Fruit fly (Drosophila melanogaster) whole organism, embryonic: ENCODE measurements around the gene ATPsynD.
A peak's percentile ranks its signal among the peaks of the same experiment; 100 is the strongest.

Experiments used
- ATbp ChIP-seq: fragments of 200-800 bp; sonication (Bioruptor generic); optimal IDR thresholded peaks from 2 replicates; lab custom pipeline; 2017; ENCODE audit warnings: missing biosample characterization, mild to moderate bottlenecking, missing genetic modification characterization, missing genetic modification reagents
- Aef1 ChIP-seq: fragments of 200-800 bp; sonication (Bioruptor generic); IDR thresholded peaks from 3 replicates; pipeline ENCODE4 v1.3.6; 2022; ENCODE audit warnings: missing biosample characterization, missing genetic modification characterization
- Asciz ChIP-seq: fragments of 200-800 bp; sonication (Bioruptor generic); optimal IDR thresholded peaks from 2 replicates; lab custom pipeline; 2017; ENCODE audit warnings: missing biosample characterization, mild to moderate bottlenecking, missing genetic modification characterization, missing genetic modification reagents
- CG10274 ChIP-seq: fragments of 200-800 bp; sonication (Bioruptor generic); optimal IDR thresholded peaks from 3 replicates; lab custom pipeline; 2017; ENCODE audit warnings: missing biosample characterization, mild to moderate bottlenecking, missing genetic modification characterization
- CG11696 ChIP-seq: fragments of 200-800 bp; sonication (Bioruptor generic); IDR thresholded peaks from 2 replicates; pipeline ENCODE4 v1.3.6; 2022; ENCODE audit warnings: missing biosample characterization, missing genetic modification characterization
- CG12236 ChIP-seq: fragments of 200-800 bp; sonication (Bioruptor generic); optimal IDR thresholded peaks from 2 replicates; lab custom pipeline; 2016; ENCODE audit warnings: missing biosample characterization, missing genetic modification characterization
- CG16815 ChIP-seq: fragments of 200-800 bp; sonication (Bioruptor generic); optimal IDR thresholded peaks from 3 replicates; lab custom pipeline; 2017; ENCODE audit warnings: missing biosample characterization, mild to moderate bottlenecking, missing genetic modification characterization
- CG17802 ChIP-seq: fragments of 200-800 bp; sonication (Bioruptor generic); optimal IDR thresholded peaks from 2 replicates; lab custom pipeline; 2018; ENCODE audit warnings: missing biosample characterization, mild to moderate bottlenecking, missing genetic modification characterization, moderate library complexity
- CG1832 ChIP-seq: fragments of 200-800 bp; sonication (Bioruptor generic); optimal IDR thresholded peaks from 2 replicates; lab custom pipeline; 2017; ENCODE audit warnings: missing biosample characterization, mild to moderate bottlenecking, missing genetic modification characterization, inconsistent platforms
- CG18476 ChIP-seq: fragments of 200-800 bp; sonication (Bioruptor generic); optimal IDR thresholded peaks from 2 replicates; lab custom pipeline; 2016; ENCODE audit warnings: missing biosample characterization, mild to moderate bottlenecking, missing genetic modification characterization
- CG2116 ChIP-seq: fragments of 200-800 bp; sonication (Bioruptor generic); optimal IDR thresholded peaks from 3 replicates; lab custom pipeline; 2018; ENCODE audit warnings: missing biosample characterization, mild to moderate bottlenecking, missing genetic modification characterization
- CG2120 ChIP-seq: fragments of 200-800 bp; sonication (Bioruptor generic); optimal IDR thresholded peaks from 3 replicates; lab custom pipeline; 2016; ENCODE audit warnings: missing biosample characterization, missing genetic modification characterization
- CG2199 ChIP-seq: fragments of 200-800 bp; sonication (Bioruptor generic); IDR thresholded peaks from 3 replicates; pipeline ENCODE4 v1.3.6; 2022; ENCODE audit warnings: missing biosample characterization, missing genetic modification characterization
- CG2202 ChIP-seq: fragments of 200-800 bp; sonication (Bioruptor generic); optimal IDR thresholded peaks from 2 replicates; lab custom pipeline; 2018; ENCODE audit warnings: missing biosample characterization, mild to moderate bottlenecking, missing genetic modification characterization
- CG31365 ChIP-seq: fragments of 200-800 bp; sonication (Bioruptor generic); optimal IDR thresholded peaks from 2 replicates; lab custom pipeline; 2018; ENCODE audit warnings: missing biosample characterization, mild to moderate bottlenecking, missing genetic modification characterization
- CG3995 ChIP-seq: fragments of 200-800 bp; sonication (Bioruptor generic); optimal IDR thresholded peaks from 3 replicates; lab custom pipeline; 2016; ENCODE audit warnings: missing biosample characterization, missing genetic modification characterization
- CG6175 ChIP-seq: fragments of 200-800 bp; sonication (Bioruptor generic); IDR thresholded peaks from 3 replicates; pipeline ENCODE4 v1.3.6; 2022; ENCODE audit warnings: missing biosample characterization, missing genetic modification characterization
- CG7372 ChIP-seq: fragments of 200-800 bp; sonication (Bioruptor generic); IDR thresholded peaks from 2 replicates; pipeline ENCODE4 v1.3.6; 2022; ENCODE audit warnings: missing biosample characterization, missing genetic modification characterization
- CG8281 ChIP-seq: fragments of 200-800 bp; sonication (Bioruptor generic); optimal IDR thresholded peaks from 2 replicates; lab custom pipeline; 2018; ENCODE audit warnings: missing biosample characterization, mild to moderate bottlenecking, missing genetic modification characterization, moderate library complexity
- CG9437 ChIP-seq: fragments of 200-800 bp; sonication (Bioruptor generic); optimal IDR thresholded peaks from 2 replicates; lab custom pipeline; 2018; ENCODE audit warnings: missing biosample characterization, mild to moderate bottlenecking, missing genetic modification characterization
- CG9727 ChIP-seq: fragments of 200-800 bp; sonication (Bioruptor generic); optimal IDR thresholded peaks from 3 replicates; lab custom pipeline; 2017; ENCODE audit warnings: missing biosample characterization, mild to moderate bottlenecking, missing genetic modification characterization
- CoRest ChIP-seq: fragments of 200-800 bp; sonication (Bioruptor generic); optimal IDR thresholded peaks from 3 replicates; lab custom pipeline; 2018; ENCODE audit warnings: missing biosample characterization, mild to moderate bottlenecking, missing genetic modification characterization, moderate library complexity
- D19B ChIP-seq: fragments of 200-800 bp; sonication (Bioruptor generic); optimal IDR thresholded peaks from 2 replicates; lab custom pipeline; 2017; ENCODE audit warnings: missing biosample characterization, mild to moderate bottlenecking, missing genetic modification characterization
- Deaf1 ChIP-seq: fragments of 200-800 bp; optimal IDR thresholded peaks from 3 replicates; lab custom pipeline; 2019; ENCODE audit warnings: missing biosample characterization, mild to moderate bottlenecking, missing genetic modification characterization, moderate library complexity
- E2f2 ChIP-seq: fragments of 200-800 bp; sonication (Bioruptor generic); IDR thresholded peaks from 2 replicates; pipeline ENCODE4 v1.3.6; 2022; ENCODE audit warnings: missing biosample characterization, missing genetic modification characterization
- H15 ChIP-seq: fragments of 200-800 bp; sonication (Bioruptor generic); IDR thresholded peaks from 3 replicates; pipeline ENCODE4 v1.3.6; 2022; ENCODE audit warnings: missing biosample characterization, missing genetic modification characterization
- HHEX ChIP-seq: fragments of 200-800 bp; sonication (Bioruptor generic); optimal IDR thresholded peaks from 3 replicates; lab custom pipeline; 2017; ENCODE audit warnings: missing biosample characterization, mild to moderate bottlenecking, missing genetic modification characterization, missing genetic modification reagents
- Hey ChIP-seq: fragments of 200-800 bp; sonication (Bioruptor generic); optimal IDR thresholded peaks from 3 replicates; lab custom pipeline; 2018; ENCODE audit warnings: missing biosample characterization, mild to moderate bottlenecking, missing genetic modification characterization
- Sin3A ChIP-seq: fragments of >200 bp; optimal IDR thresholded peaks from 2 replicates; lab custom pipeline; 2018
- Sox100B ChIP-seq: fragments of 200-800 bp; sonication (Bioruptor generic); optimal IDR thresholded peaks from 3 replicates; lab custom pipeline; 2018; ENCODE audit warnings: missing biosample characterization, mild to moderate bottlenecking, missing genetic modification characterization
- Usf ChIP-seq: fragments of 200-800 bp; sonication (Bioruptor generic); optimal IDR thresholded peaks from 2 replicates; lab custom pipeline; 2017; ENCODE audit warnings: missing genotype, missing biosample characterization, missing genetic modification characterization
- cad ChIP-seq: fragments of >200 bp; optimal IDR thresholded peaks from 2 replicates; lab custom pipeline; 2017; ENCODE audit warnings: missing biosample characterization, missing genetic modification characterization
- chinmo ChIP-seq: fragments of 200-800 bp; sonication (Bioruptor generic); IDR thresholded peaks from 4 replicates; pipeline ENCODE4 v1.3.6; 2022; ENCODE audit warnings: missing biosample characterization, missing genetic modification characterization; ENCODE audit not compliant: partially characterized antibody
- chm ChIP-seq: fragments of 200-800 bp; sonication (Bioruptor generic); IDR thresholded peaks from 2 replicates; pipeline ENCODE4 v1.3.6; 2022; ENCODE audit warnings: missing biosample characterization, missing genetic modification characterization
- danr ChIP-seq: fragments of 200-800 bp; sonication (Bioruptor generic); IDR thresholded peaks from 2 replicates; pipeline ENCODE4 v1.3.6; 2022; ENCODE audit warnings: missing biosample characterization, missing genetic modification characterization
- ems ChIP-seq: fragments of 200-800 bp; sonication (Bioruptor generic); optimal IDR thresholded peaks from 3 replicates; lab custom pipeline; 2016; ENCODE audit warnings: missing biosample characterization, missing genetic modification characterization
- esg ChIP-seq: fragments of 200-800 bp; sonication (Bioruptor generic); conservative IDR thresholded peaks from 2 replicates; pipeline ENCODE4 v1.3.6; 2022; ENCODE audit warnings: missing biosample characterization, missing genetic modification characterization
- eyg ChIP-seq: fragments of 200-800 bp; sonication (Bioruptor generic); optimal IDR thresholded peaks from 3 replicates; lab custom pipeline; 2016; ENCODE audit warnings: missing biosample characterization, missing genetic modification characterization
- grau ChIP-seq: fragments of 200-800 bp; optimal IDR thresholded peaks from 3 replicates; lab custom pipeline; 2019; ENCODE audit warnings: missing biosample characterization, mild to moderate bottlenecking, missing genetic modification characterization, moderate library complexity
- gsb-n ChIP-seq: fragments of 200-800 bp; sonication (Bioruptor generic); optimal IDR thresholded peaks from 3 replicates; lab custom pipeline; 2018; ENCODE audit warnings: missing biosample characterization, mild to moderate bottlenecking, missing genetic modification characterization
- gt ChIP-seq: fragments of 200-800 bp; sonication (Bioruptor generic); IDR thresholded peaks from 2 replicates; pipeline ENCODE4 v1.3.6; 2022; ENCODE audit warnings: missing biosample characterization, missing genetic modification characterization
- mld ChIP-seq: fragments of 200-800 bp; sonication (Bioruptor generic); IDR thresholded peaks from 3 replicates; pipeline ENCODE4 v1.3.6; 2022; ENCODE audit warnings: missing biosample characterization, missing genetic modification characterization; ENCODE audit not compliant: partially characterized antibody
- oc ChIP-seq: fragments of 200-800 bp; sonication (Bioruptor generic); optimal IDR thresholded peaks from 2 replicates; lab custom pipeline; 2018; ENCODE audit warnings: missing biosample characterization, mild to moderate bottlenecking, missing genetic modification characterization, moderate library complexity
- odd ChIP-seq: fragments of 200-800 bp; sonication (Bioruptor generic); optimal IDR thresholded peaks from 2 replicates; lab custom pipeline; 2017; ENCODE audit warnings: missing biosample characterization, mild to moderate bottlenecking, missing genetic modification characterization
- otp ChIP-seq: fragments of 200-800 bp; sonication (Bioruptor generic); IDR thresholded peaks from 3 replicates; pipeline ENCODE4, ENCODE4 v1.3.6; 2022; ENCODE audit warnings: missing biosample characterization, missing genetic modification characterization
- phol ChIP-seq: fragments of 200-800 bp; sonication (Bioruptor generic); optimal IDR thresholded peaks from 3 replicates; lab custom pipeline; 2018; ENCODE audit warnings: missing biosample characterization, mild to moderate bottlenecking, missing genetic modification characterization, moderate library complexity
- pros ChIP-seq: fragments of 200-800 bp; sonication (Bioruptor generic); optimal IDR thresholded peaks from 3 replicates; lab custom pipeline; 2019; ENCODE audit warnings: missing biosample characterization, mild to moderate bottlenecking, missing genetic modification characterization, moderate library complexity
- run ChIP-seq: fragments of 200-800 bp; sonication (Bioruptor generic); optimal IDR thresholded peaks from 3 replicates; lab custom pipeline; 2018; ENCODE audit warnings: missing biosample characterization, mild to moderate bottlenecking, missing genetic modification characterization
- sim ChIP-seq: fragments of 200-800 bp; sonication (Bioruptor generic); IDR thresholded peaks from 2 replicates; pipeline ENCODE4 v1.3.6; 2022; ENCODE audit warnings: missing biosample characterization, missing genetic modification characterization
- tin ChIP-seq: fragments of 200-800 bp; sonication (Bioruptor generic); optimal IDR thresholded peaks from 3 replicates; lab custom pipeline; 2016; ENCODE audit warnings: missing biosample characterization, missing genetic modification characterization
- toy ChIP-seq: fragments of 200-800 bp; sonication (Bioruptor generic); IDR thresholded peaks from 2 replicates; pipeline ENCODE4 v1.3.6; 2022; ENCODE audit warnings: missing biosample characterization, missing genetic modification characterization
- tup ChIP-seq: fragments of 200-800 bp; sonication (Bioruptor generic); optimal IDR thresholded peaks from 2 replicates; lab custom pipeline; 2016; ENCODE audit warnings: missing biosample characterization, mild to moderate bottlenecking, missing genetic modification characterization, moderate library complexity
- yki ChIP-seq: fragments of >200 bp; optimal IDR thresholded peaks from 3 replicates; lab custom pipeline; 2018

Gene ATPsynD

dm6 chr3R:19056884-19057283 lies 37.9 kb upstream of the ATPsynD start (continued):
- TF ChIP-seq CG7372 (GFP tag; lab: Robert Waterston, UW) (no peak), CG9727 (GFP tag; lab: Kevin White, UChicago) (no peak), CG31365 (tag; lab: Kevin White, UChicago) (no peak), mld (no peak), Aef1 (no peak), CG1832 (GFP tag; lab: Kevin White, UChicago) (no peak), tup (GFP tag; lab: Kevin White, UChicago) (no peak), CG10274 (GFP tag; lab: Kevin White, UChicago) (no peak), Deaf1 (tag; lab: Kevin White, UChicago) (no peak), sim (GFP tag; lab: Robert Waterston, UW) (no peak), gt (no peak), CG16815 (GFP tag; lab: Kevin White, UChicago) (no peak), HHEX (no peak), ems (no peak), danr (GFP tag; lab: Robert Waterston, UW) (no peak), CG2120 (no peak), CoRest (tag; lab: Kevin White, UChicago) (no peak), odd (GFP tag; lab: Kevin White, UChicago) (no peak), yki (lab: Kevin White, UChicago) (no peak), D19B (GFP tag; lab: Kevin White, UChicago) (no peak), CG17802 (tag; lab: Kevin White, UChicago) (no peak), CG9437 (GFP tag; lab: Kevin White, UChicago) (no peak), CG2202 (tag; lab: Kevin White, UChicago) (no peak), run (tag; lab: Kevin White, UChicago) (no peak), CG18476 (GFP tag; lab: Kevin White, UChicago) (no peak), CG8281 (tag; lab: Kevin White, UChicago) (no peak), Sin3A (lab: Kevin White, UChicago) (no peak), CG2199 (GFP tag; lab: Robert Waterston, UW) (0 out of 3 replicates have a peak, but pooled peaks have one; percentile 40), otp (GFP tag; lab: Robert Waterston, UW) (no peak), E2f2 (GFP tag; lab: Robert Waterston, UW) (no peak), H15 (no peak), CG2116 (GFP tag; lab: Kevin White, UChicago) (no peak), eyg (GFP tag; lab: Kevin White, UChicago) (no peak), esg (GFP tag; lab: Robert Waterston, UW) (no peak), gsb-n (tag; lab: Kevin White, UChicago) (no peak), chm (0 out of 2 replicates have a peak, but pooled peaks have one; percentile 18), oc (tag; lab: Kevin White, UChicago) (no peak), phol (tag; lab: Kevin White, UChicago) (no peak), Sox100B (GFP tag; lab: Kevin White, UChicago) (no peak), Usf (GFP tag; lab: Kevin White, UChicago) (no peak), pros (no peak), chinmo (GFP tag; lab: Robert Waterston, UW) (no peak), grau (tag; lab: Kevin White, UChicago) (no peak), Hey (tag; lab: Kevin White, UChicago) (no peak), Asciz (GFP tag; lab: Kevin White, UChicago) (no peak), ATbp (GFP tag; lab: Kevin White, UChicago) (peak; percentile 34), cad (GFP tag; lab: Kevin White, UChicago) (no peak), tin (GFP tag; lab: Kevin White, UChicago) (no peak), CG3995 (GFP tag; lab: Kevin White, UChicago) (no peak), CG12236 (GFP tag; lab: Kevin White, UChicago) (no peak), CG6175 (no peak), CG11696 (0 out of 2 replicates have a peak, but pooled peaks have one; percentile 34), toy (GFP tag; lab: Robert Waterston, UW) (no peak)
